Fruit fly (Drosophila melanogaster): Measurements from ENCODE around the gene Ttc1.

DNA sequence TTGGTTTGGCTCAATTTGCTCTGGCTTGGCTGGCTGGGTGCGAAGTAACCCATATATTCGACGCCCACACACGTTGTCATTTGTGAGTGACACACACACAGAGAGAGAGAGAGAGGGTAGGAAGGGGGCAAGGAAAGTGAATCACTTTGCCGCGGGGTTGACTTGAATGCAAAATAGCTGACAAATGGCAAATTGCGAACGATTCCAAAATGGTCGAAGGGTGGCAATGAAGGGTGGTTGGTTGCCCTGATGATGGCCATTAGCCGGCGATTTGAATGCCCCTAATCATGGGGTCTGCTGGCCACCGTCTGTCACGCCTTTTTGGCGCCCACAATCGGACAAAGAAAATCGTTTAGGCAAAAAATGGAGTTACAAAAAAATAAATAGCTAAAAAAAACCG lies 32.1 kb downstream of the Ttc1 start:
- TF ChIP-seq CG14655 (GFP tag; optimal IDR thresholded peaks at IDR 0.05) (no peak), CG12605 (GFP tag; IDR thresholded peaks at IDR 0.05) (no peak), EcR (GFP tag; optimal IDR thresholded peaks at IDR 0.05) (no peak)

Data from whole organism, pupa.